Worm (Caenorhabditis elegans): ENCODE data around the gene ptd-2.

The ptd-2 gene

DNA sequence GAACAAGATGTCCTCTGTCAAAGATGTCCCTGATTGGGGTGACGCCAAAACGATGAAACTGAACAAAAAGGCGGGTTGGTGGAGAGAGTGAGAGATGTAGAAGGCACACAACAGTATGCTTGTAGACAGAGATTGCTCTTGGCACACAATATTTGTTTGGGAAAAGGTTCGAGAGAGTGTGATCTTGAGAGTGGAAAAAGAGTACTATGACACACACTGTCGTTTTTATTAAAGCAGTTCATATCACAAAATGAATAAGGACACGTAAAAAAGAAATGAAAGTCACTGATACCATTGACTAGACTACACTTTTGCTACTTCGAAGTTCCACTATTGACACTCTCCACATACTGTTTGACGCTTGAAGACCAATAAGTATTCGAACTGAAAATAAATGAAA lies 5.4 kb downstream of the ptd-2 start:
- TF ChIP-seq dmd-8 (GFP tag; IDR thresholded peaks at IDR 0.05) (no peak), T20F7.1 (GFP tag; optimal IDR thresholded peaks at IDR 0.05) (no peak), unc-39 (tag; optimal IDR thresholded peaks at IDR 0.05) (no peak), madf-5 (GFP tag; IDR thresholded peaks at IDR 0.05) (no peak), F10B5.3 (tag; optimal IDR thresholded peaks at IDR 0.05) (no peak), ceh-62 (tag; optimal IDR thresholded peaks at IDR 0.05) (no peak), daf-12 (tag; optimal IDR thresholded peaks at IDR 0.05) (no peak), D1046.2 (GFP tag; IDR thresholded peaks at IDR 0.05) (no peak), nhr-41 (GFP tag; IDR thresholded peaks at IDR 0.05) (no peak), mdl-1 (tag; optimal IDR thresholded peaks at IDR 0.05) (no peak), lin-39 (tag; optimal IDR thresholded peaks at IDR 0.05) (no peak), ztf-7 (tag; optimal IDR thresholded peaks at IDR 0.05) (no peak), madf-9 (GFP tag; conservative IDR thresholded peaks at IDR 0.05) (no peak), zip-2 (tag; optimal IDR thresholded peaks at IDR 0.05) (no peak), spr-1 (tag; optimal IDR thresholded peaks at IDR 0.05) (no peak), zag-1 (tag; optimal IDR thresholded peaks at IDR 0.05) (no peak), nhr-102 (tag; optimal IDR thresholded peaks at IDR 0.05) (peak; percentile 66), nhr-111 (GFP tag; optimal IDR thresholded peaks at IDR 0.05) (no peak), pqm-1 (tag; optimal IDR thresholded peaks at IDR 0.05) (peak; percentile 92), ceh-28 (tag; optimal IDR thresholded peaks at IDR 0.05) (no peak), hlh-30 (tag; optimal IDR thresholded peaks at IDR 0.05; ENCODE audit: insufficient read depth) (peak; percentile 10), nhr-77 (tag; optimal IDR thresholded peaks at IDR 0.05) (peak; percentile 64), nhr-76 (tag; optimal IDR thresholded peaks at IDR 0.05) (no peak), R02D3.7 (tag; optimal IDR thresholded peaks at IDR 0.05) (no peak), hmg-1.1 (GFP tag; IDR thresholded peaks at IDR 0.05) (no peak), nhr-48 (tag; optimal IDR thresholded peaks at IDR 0.05) (peak; percentile 72), dve-1 (tag; optimal IDR thresholded peaks at IDR 0.05; ENCODE audit: insufficient read depth) (peak; percentile 82), php-3 (GFP tag; IDR thresholded peaks at IDR 0.05) (peak; percentile 92), hlh-11 (tag; optimal IDR thresholded peaks at IDR 0.05) (peak; percentile 82), saeg-2 (GFP tag; IDR thresholded peaks at IDR 0.05) (no peak), unc-62 (GFP tag; optimal IDR thresholded peaks at IDR 0.05 in 1 of 2) (no peak), unc-62 (tag; optimal IDR thresholded peaks at IDR 0.05) (no peak), Y48G9A.11 (GFP tag; IDR thresholded peaks at IDR 0.05) (no peak), dpl-1 (GFP tag; optimal IDR thresholded peaks at IDR 0.05) (no peak), Y75B8A.6 (GFP tag; IDR thresholded peaks at IDR 0.05) (no peak), duxl-1 (tag; optimal IDR thresholded peaks at IDR 0.05; ENCODE audit: poor library complexity) (no peak), lin-38 (GFP tag; IDR thresholded peaks at IDR 0.05) (no peak), daf-16 (GFP tag; optimal IDR thresholded peaks at IDR 0.05) (no peak), daf-16 (tag; optimal IDR thresholded peaks at IDR 0.05) (peak; percentile 71), vab-7 (GFP tag; IDR thresholded peaks at IDR 0.05) (no peak), dmd-6 (GFP tag; IDR thresholded peaks at IDR 0.05) (peak; percentile 81), ceh-32 (tag; optimal IDR thresholded peaks at IDR 0.05; ENCODE audit: poor library complexity) (no peak), nhr-28 (tag; optimal IDR thresholded peaks at IDR 0.05) (peak; percentile 80), nhr-6 (tag; optimal IDR thresholded peaks at IDR 0.05) (peak; percentile 67), unc-130 (GFP tag; optimal IDR thresholded peaks at IDR 0.05) (no peak), gei-8 (GFP tag; optimal IDR thresholded peaks at IDR 0.05) (no peak), daf-8 (GFP tag; IDR thresholded peaks at IDR 0.05) (no peak), mep-1 (tag; optimal IDR thresholded peaks at IDR 0.05) (peak; percentile 6), F49E8.2 (tag; optimal IDR thresholded peaks at IDR 0.05; ENCODE audit: borderline replicate concordance) (no peak), hif-1 (tag; optimal IDR thresholded peaks at IDR 0.05) (peak in 1 of 2 experiments; percentile 54), lin-1 (GFP tag; IDR thresholded peaks at IDR 0.05) (0 out of 2 replicates have a peak, but pooled peaks have one; percentile 27)

All from whole organism, L4 larva.